Worm (Caenorhabditis elegans): ENCODE data around the gene T24E12.2.

The T24E12.2 gene

DNA sequence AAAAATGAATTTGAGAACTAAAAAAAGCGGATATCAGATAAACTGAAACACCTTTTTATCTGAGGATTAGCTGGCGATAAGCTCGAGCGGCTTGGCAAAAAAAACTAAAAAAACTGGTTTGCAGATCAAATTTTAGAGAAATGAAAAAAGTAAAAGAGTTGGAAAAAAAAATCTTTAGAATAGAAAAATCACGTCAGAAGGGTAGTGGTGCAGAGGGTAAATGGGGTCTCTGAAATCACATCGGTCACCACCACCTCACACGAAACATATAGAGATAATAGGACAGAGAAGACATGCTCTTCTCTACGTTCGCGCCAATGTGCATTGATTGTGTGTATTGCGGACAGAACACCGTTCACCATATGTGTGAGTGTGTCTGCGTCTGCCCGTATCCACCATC, 1.5 kb upstream of the T24E12.2 start:
- TF ChIP-seq flt-1 (GFP tag; IDR thresholded peaks at IDR 0.05): no peak
- TF ChIP-seq klf-2 (GFP tag; conservative IDR thresholded peaks at IDR 0.05): no peak
- TF ChIP-seq ztf-23 (GFP tag; IDR thresholded peaks at IDR 0.05): no peak
- TF ChIP-seq ztf-29 (GFP tag; IDR thresholded peaks at IDR 0.05): no peak
- no peak for TF ChIP-seq cog-1 (tag; optimal IDR thresholded peaks at IDR 0.05)
- TF ChIP-seq ref-1 (GFP tag; conservative IDR thresholded peaks at IDR 0.05): no peak
- no peak for TF ChIP-seq tab-1 (GFP tag; IDR thresholded peaks at IDR 0.05)
- TF ChIP-seq med-1 (GFP tag; optimal IDR thresholded peaks at IDR 0.05; ENCODE audit: insufficient read depth): no peak
- no peak for TF ChIP-seq T22C8.4 (GFP tag; IDR thresholded peaks at IDR 0.05)

DNA sequence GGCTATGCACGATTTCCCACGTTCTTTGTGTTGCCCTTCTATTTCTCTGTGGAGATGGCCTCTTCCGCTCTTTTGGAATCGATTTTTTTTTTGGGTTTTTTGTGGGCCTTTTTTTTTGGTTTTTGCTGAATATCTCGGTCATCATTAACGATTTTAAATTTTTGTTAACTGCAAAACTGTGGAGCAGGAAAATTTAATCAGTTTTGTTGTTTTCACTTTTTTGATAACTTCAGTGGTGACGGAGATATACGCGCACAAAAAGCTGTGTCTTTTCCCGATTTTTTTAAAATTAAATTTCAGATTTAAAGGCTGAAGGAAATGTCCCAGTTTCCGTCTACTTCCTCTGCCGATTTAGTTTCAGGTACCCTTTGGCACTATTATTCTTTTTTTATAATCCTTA, 2.5 kb downstream of the T24E12.2 start, which contains the start of gene T24E12.1:
Gene T24E12.1, plus strand, starts transcription at position 301 of the 400 bp plus-strand sequence.
- TF ChIP-seq tab-1 (GFP tag; IDR thresholded peaks at IDR 0.05) (no peak), T22C8.4 (GFP tag; IDR thresholded peaks at IDR 0.05) (no peak), flt-1 (GFP tag; IDR thresholded peaks at IDR 0.05) (no peak), cog-1 (tag; optimal IDR thresholded peaks at IDR 0.05) (no peak), ref-1 (GFP tag; conservative IDR thresholded peaks at IDR 0.05) (no peak), med-1 (GFP tag; optimal IDR thresholded peaks at IDR 0.05; ENCODE audit: insufficient read depth) (no peak), ztf-23 (GFP tag; IDR thresholded peaks at IDR 0.05) (no peak), klf-2 (GFP tag; conservative IDR thresholded peaks at IDR 0.05) (no peak), ztf-29 (GFP tag; IDR thresholded peaks at IDR 0.05) (no peak)

DNA sequence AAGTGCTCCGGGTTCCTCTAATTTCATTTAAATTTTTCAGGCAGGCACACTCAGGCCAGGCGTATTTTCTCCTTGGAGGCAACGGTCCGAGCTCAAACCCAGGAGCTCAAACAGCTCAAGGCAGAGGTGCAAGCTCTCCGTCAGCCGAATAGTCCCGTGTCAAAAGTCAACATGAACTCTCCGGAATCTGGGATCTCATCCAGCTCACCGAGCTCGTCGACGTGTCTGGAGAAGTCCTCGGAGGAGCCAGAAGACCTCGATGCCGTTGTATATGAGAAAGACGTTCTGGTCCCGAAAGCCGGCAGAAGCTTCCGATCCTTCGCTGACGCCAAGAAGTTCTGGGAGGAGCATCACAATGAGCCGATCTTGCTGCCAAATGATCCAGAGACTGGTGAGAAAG, 3.0 kb downstream of the T24E12.2 start:
- no peak for TF ChIP-seq med-1 (GFP tag; optimal IDR thresholded peaks at IDR 0.05; ENCODE audit: insufficient read depth)
- no peak for TF ChIP-seq ref-1 (GFP tag; conservative IDR thresholded peaks at IDR 0.05)
- TF ChIP-seq T22C8.4 (GFP tag; IDR thresholded peaks at IDR 0.05): no peak
- TF ChIP-seq flt-1 (GFP tag; IDR thresholded peaks at IDR 0.05): no peak
- TF ChIP-seq ztf-29 (GFP tag; IDR thresholded peaks at IDR 0.05): no peak
- no peak for TF ChIP-seq cog-1 (tag; optimal IDR thresholded peaks at IDR 0.05)
- TF ChIP-seq tab-1 (GFP tag; IDR thresholded peaks at IDR 0.05): no peak
- TF ChIP-seq ztf-23 (GFP tag; IDR thresholded peaks at IDR 0.05): no peak
- no peak for TF ChIP-seq klf-2 (GFP tag; conservative IDR thresholded peaks at IDR 0.05)

DNA sequence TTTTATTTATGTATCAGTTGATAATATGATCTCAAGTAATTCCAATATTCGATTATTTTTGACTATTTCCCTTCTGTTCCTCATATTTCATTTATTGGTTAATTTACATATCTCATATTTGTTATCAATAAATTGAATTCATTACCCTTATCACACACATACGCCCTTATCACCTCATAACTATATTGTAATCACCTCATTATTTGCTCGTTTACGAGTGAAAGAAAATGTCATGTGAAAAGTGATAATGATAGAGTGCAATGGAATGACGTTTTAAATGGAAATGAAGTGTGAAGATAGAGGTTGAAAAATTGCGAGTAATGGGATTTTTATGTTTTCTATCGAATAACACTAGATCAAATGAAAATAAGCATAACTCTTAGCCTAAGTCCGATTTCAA, 3.8 kb downstream of the T24E12.2 start:
- TF ChIP-seq ref-1 (GFP tag; conservative IDR thresholded peaks at IDR 0.05) (no peak), ztf-23 (GFP tag; IDR thresholded peaks at IDR 0.05) (no peak), ztf-29 (GFP tag; IDR thresholded peaks at IDR 0.05) (no peak), med-1 (GFP tag; optimal IDR thresholded peaks at IDR 0.05; ENCODE audit: insufficient read depth) (no peak), cog-1 (tag; optimal IDR thresholded peaks at IDR 0.05) (no peak), flt-1 (GFP tag; IDR thresholded peaks at IDR 0.05) (no peak), tab-1 (GFP tag; IDR thresholded peaks at IDR 0.05) (no peak), klf-2 (GFP tag; conservative IDR thresholded peaks at IDR 0.05) (no peak), T22C8.4 (GFP tag; IDR thresholded peaks at IDR 0.05) (no peak)

DNA sequence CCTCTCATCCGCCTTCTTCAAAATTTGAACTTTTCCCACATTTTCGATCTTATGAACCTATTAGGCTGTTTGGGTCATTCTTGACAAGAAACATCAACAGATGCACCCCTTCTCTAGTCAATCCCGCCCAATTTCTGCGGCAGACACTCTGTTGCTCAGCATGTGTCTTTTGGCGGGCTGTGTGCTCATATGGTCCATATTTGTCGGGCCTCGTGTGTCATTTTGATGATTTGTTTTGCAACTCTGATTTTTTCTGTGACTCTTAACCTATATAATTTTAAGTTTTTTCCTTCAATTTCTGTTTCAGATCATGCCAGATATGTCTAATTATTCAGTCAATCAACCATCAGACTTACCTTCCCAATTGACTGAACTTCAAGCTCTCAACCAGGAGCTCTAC, 4.4 kb downstream of the T24E12.2 start, which contains the start of gene T24E12.13:
Gene T24E12.13, plus strand, starts transcription at position 301 of the 400 bp plus-strand sequence.
- TF ChIP-seq cog-1 (tag; optimal IDR thresholded peaks at IDR 0.05) (no peak), ztf-23 (GFP tag; IDR thresholded peaks at IDR 0.05) (no peak), med-1 (GFP tag; optimal IDR thresholded peaks at IDR 0.05; ENCODE audit: insufficient read depth) (no peak), ref-1 (GFP tag; conservative IDR thresholded peaks at IDR 0.05) (no peak), tab-1 (GFP tag; IDR thresholded peaks at IDR 0.05) (no peak), T22C8.4 (GFP tag; IDR thresholded peaks at IDR 0.05) (no peak), klf-2 (GFP tag; conservative IDR thresholded peaks at IDR 0.05) (no peak), flt-1 (GFP tag; IDR thresholded peaks at IDR 0.05) (no peak), ztf-29 (GFP tag; IDR thresholded peaks at IDR 0.05) (no peak)

DNA sequence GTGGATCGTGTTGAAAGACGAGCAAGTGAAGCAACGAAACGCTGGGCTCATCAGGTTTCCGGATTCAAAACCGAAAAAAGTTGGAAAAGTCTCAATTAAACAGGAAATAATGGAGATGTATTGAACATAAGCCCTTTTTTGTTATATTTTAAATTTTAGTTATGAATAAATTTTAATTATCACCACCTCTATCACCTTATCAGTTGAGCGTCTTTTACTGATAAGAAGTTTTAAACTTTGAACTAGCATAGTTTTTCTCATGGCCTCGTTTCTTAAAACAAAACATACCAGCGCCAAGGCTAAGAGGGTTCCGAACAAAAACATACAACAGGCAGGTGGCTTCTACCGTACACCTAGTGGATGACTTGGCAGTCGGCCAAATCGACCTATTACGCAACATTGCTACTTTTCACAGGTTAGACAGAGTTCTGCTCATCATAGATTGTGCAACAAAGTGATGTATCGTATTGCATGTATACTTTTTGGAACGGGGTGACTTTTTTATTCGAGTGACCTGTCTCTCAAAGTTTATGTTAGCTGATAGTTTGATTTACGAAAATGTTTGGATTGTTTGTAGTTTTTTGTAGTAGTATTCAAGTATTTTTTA, 5.7 kb downstream of the T24E12.2 start:
- TF ChIP-seq ztf-23 (GFP tag; IDR thresholded peaks at IDR 0.05) (no peak), ztf-29 (GFP tag; IDR thresholded peaks at IDR 0.05) (no peak), klf-2 (GFP tag; conservative IDR thresholded peaks at IDR 0.05) (no peak), T22C8.4 (GFP tag; IDR thresholded peaks at IDR 0.05) (no peak), flt-1 (GFP tag; IDR thresholded peaks at IDR 0.05) (no peak), ref-1 (GFP tag; conservative IDR thresholded peaks at IDR 0.05) (no peak), med-1 (GFP tag; optimal IDR thresholded peaks at IDR 0.05; ENCODE audit: insufficient read depth) (no peak), cog-1 (tag; optimal IDR thresholded peaks at IDR 0.05) (no peak), tab-1 (GFP tag; IDR thresholded peaks at IDR 0.05) (no peak)

DNA sequence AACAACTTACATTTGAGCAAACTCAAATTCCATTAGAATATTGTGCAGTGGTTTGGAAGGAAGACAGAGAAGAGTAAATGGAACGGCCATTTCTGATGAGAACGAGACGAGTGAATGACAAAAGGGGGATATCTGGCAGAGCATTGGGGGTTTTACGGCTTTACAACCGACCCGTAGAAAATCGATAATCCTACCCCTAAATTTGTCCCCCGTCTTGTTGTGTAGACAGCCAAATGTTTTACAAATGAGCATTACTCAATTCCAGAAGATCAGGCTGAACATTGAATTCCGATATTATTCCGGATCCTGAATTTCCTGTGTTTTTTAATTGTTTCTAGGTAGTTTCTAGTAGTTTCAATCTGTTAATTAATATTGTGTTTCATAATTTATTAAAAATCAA, 10.6 kb downstream of the T24E12.2 start, which contains the start of gene fbxb-99:
Gene fbxb-99, minus strand, starts transcription at position 101 of the 400 bp plus-strand sequence.
- TF ChIP-seq cog-1 (tag; optimal IDR thresholded peaks at IDR 0.05) (no peak), ztf-23 (GFP tag; IDR thresholded peaks at IDR 0.05) (no peak), flt-1 (GFP tag; IDR thresholded peaks at IDR 0.05) (no peak), med-1 (GFP tag; optimal IDR thresholded peaks at IDR 0.05; ENCODE audit: insufficient read depth) (no peak), T22C8.4 (GFP tag; IDR thresholded peaks at IDR 0.05) (no peak), ztf-29 (GFP tag; IDR thresholded peaks at IDR 0.05) (no peak), tab-1 (GFP tag; IDR thresholded peaks at IDR 0.05) (no peak), ref-1 (GFP tag; conservative IDR thresholded peaks at IDR 0.05) (no peak)

DNA sequence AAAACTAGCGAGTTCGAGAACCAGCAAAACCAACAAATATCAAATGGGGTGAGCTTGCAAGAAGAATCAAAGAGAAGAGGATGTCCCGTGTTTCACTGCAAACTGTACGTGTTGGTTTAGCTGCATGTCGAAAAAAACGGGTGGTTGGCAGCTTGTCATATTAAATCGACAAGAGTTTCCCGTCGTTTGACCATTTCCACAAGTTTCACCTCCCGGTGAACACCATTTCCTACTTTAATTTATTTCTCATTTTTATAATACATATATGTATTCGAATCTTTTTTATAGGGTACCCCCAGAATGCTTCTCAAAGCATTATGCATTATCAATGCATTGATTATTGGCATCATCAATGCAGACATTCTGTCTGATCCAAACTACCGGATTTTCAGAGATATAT, 12.6 kb downstream of the T24E12.2 start, which contains the start of gene Y8A9A.2:
Gene Y8A9A.2, plus strand, starts transcription at position 301 of the 400 bp plus-strand sequence.
- TF ChIP-seq ztf-23 (GFP tag; IDR thresholded peaks at IDR 0.05) (no peak), flt-1 (GFP tag; IDR thresholded peaks at IDR 0.05) (no peak), T22C8.4 (GFP tag; IDR thresholded peaks at IDR 0.05) (no peak), tab-1 (GFP tag; IDR thresholded peaks at IDR 0.05) (no peak), ref-1 (GFP tag; conservative IDR thresholded peaks at IDR 0.05) (no peak), med-1 (GFP tag; optimal IDR thresholded peaks at IDR 0.05; ENCODE audit: insufficient read depth) (no peak), ztf-29 (GFP tag; IDR thresholded peaks at IDR 0.05) (no peak), cog-1 (tag; optimal IDR thresholded peaks at IDR 0.05) (no peak), klf-2 (GFP tag; conservative IDR thresholded peaks at IDR 0.05) (no peak)

DNA sequence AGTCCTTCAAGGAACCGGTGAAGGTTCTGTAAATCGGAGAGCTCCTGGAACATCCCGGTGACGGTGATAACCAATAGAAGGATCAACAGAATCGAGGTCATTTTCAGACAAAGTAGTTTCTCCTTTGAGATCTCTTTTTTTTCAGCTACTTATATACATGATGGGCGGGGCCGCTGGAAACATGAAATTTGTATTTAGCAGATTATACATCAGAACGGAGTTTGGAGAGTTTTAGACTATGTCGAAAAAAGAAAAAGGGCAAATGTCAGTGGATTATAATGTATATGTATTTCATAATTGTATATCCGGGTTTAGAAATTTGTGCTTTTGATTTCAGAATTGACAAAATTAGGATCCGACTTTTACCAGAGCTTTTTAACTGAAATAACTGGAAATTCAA, 20.5 kb downstream of the T24E12.2 start, which contains the start of gene ins-32:
Gene ins-32, minus strand, starts transcription at position 101 of the 400 bp plus-strand sequence.
- no peak for TF ChIP-seq ztf-23 (GFP tag; IDR thresholded peaks at IDR 0.05)
- no peak for TF ChIP-seq ztf-29 (GFP tag; IDR thresholded peaks at IDR 0.05)
- TF ChIP-seq T22C8.4 (GFP tag; IDR thresholded peaks at IDR 0.05): no peak
- no peak for TF ChIP-seq klf-2 (GFP tag; conservative IDR thresholded peaks at IDR 0.05)
- no peak for TF ChIP-seq tab-1 (GFP tag; IDR thresholded peaks at IDR 0.05)
- no peak for TF ChIP-seq flt-1 (GFP tag; IDR thresholded peaks at IDR 0.05)
- no peak for TF ChIP-seq med-1 (GFP tag; optimal IDR thresholded peaks at IDR 0.05; ENCODE audit: insufficient read depth)
- TF ChIP-seq ref-1 (GFP tag; conservative IDR thresholded peaks at IDR 0.05): no peak
- TF ChIP-seq cog-1 (tag; optimal IDR thresholded peaks at IDR 0.05): no peak
